Worm (Caenorhabditis elegans): ENCODE data around the gene C06E7.88.

DNA sequence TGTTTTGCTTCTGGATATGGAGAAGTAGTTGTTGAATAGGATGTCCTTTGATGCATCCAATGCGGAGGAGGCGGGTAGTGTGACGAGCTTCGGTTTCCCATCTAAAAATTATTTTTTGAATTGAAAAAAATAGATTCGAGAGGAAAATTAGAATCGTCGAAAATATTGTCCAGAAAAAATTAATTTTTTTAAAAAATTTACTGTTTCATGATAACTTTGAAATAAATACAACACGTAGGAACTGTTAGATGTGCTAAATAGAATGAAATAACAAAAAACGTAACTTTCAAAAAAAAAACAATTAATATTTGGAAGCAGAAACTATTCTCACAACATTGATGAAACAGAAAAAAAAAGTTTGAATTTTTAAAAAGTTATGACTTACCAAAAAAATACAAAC is 7.2 kb downstream of the C06E7.88 start, which contains the start of gene C06E7.4:
- no peak for TF ChIP-seq sox-2 (GFP tag; IDR thresholded peaks at IDR 0.05)
- TF ChIP-seq tbx-2 (tag; optimal IDR thresholded peaks at IDR 0.05): no peak
- TF ChIP-seq hlh-6 (tag; optimal IDR thresholded peaks at IDR 0.05): no peak
- TF ChIP-seq unc-55 (GFP tag; optimal IDR thresholded peaks at IDR 0.05): no peak
- TF ChIP-seq pqm-1 (tag; optimal IDR thresholded peaks at IDR 0.05): no peak
- no peak for TF ChIP-seq F13H6.1 (tag; optimal IDR thresholded peaks at IDR 0.05)
- no peak for TF ChIP-seq nhr-11 (tag; optimal IDR thresholded peaks at IDR 0.05)
- TF ChIP-seq ceh-2 (tag; optimal IDR thresholded peaks at IDR 0.05): no peak
- no peak for TF ChIP-seq ztf-16 (tag; optimal IDR thresholded peaks at IDR 0.05)
- no peak for TF ChIP-seq pha-4 (tag; optimal IDR thresholded peaks at IDR 0.05)
- no peak for TF ChIP-seq C08G9.2 (tag; optimal IDR thresholded peaks at IDR 0.05)
- TF ChIP-seq ceh-30 (tag; optimal IDR thresholded peaks at IDR 0.05): no peak
- no peak for TF ChIP-seq elt-4 (tag; optimal IDR thresholded peaks at IDR 0.05)
- no peak for TF ChIP-seq ceh-45 (GFP tag; IDR thresholded peaks at IDR 0.05)
